Worm (Caenorhabditis elegans) whole organism, young adult: ENCODE measurements around the gene B0228.8.

Source experiments
- D2030.7 ChIP-seq: fragments of 200-800 bp; sonication (Bioruptor generic); IDR thresholded peaks from 2 replicates; pipeline ENCODE4 v1.3.6; 2022; ENCODE audit warnings: missing genetic modification reagents, missing genetic modification characterization, missing compliant biosample characterization
- F23B12.7 ChIP-seq: sonication (generic microtip); optimal IDR thresholded peaks from 2 replicates; lab custom pipeline; 2017; ENCODE audit warnings: missing genetic modification characterization, mild to moderate bottlenecking, missing compliant biosample characterization, antibody characterized with exemption, moderate library complexity; ENCODE audit not compliant: insufficient read depth
- F33H1.4 ChIP-seq: fragments of 200-800 bp; sonication (Bioruptor generic); IDR thresholded peaks from 2 replicates; pipeline ENCODE4 v1.3.6; 2022; ENCODE audit warnings: missing genetic modification reagents, missing genetic modification characterization, missing compliant biosample characterization
- Y95B8A.8 ChIP-seq: fragments of 200-800 bp; sonication (Bioruptor generic); IDR thresholded peaks from 2 replicates; pipeline ENCODE4 v1.3.6; 2022; ENCODE audit warnings: missing genetic modification reagents, missing genetic modification characterization, missing compliant biosample characterization
- ama-1 ChIP-seq, 3 experiments: fragments of 150-350 bp in 1 of 3; sonication (generic microtip) in 2 of 3; optimal IDR thresholded peaks; 2 replicates each; lab custom pipeline; 2014 to 2018; ENCODE audit warnings: missing biosample characterization in 2 of 3, missing genetic modification characterization in 2 of 3, missing genetic modification reagents in 2 of 3
- die-1 ChIP-seq: sonication (generic microtip); optimal IDR thresholded peaks from 2 replicates; lab custom pipeline; 2016; ENCODE audit warnings: missing genotype, mild to moderate bottlenecking, missing genetic modification characterization, missing compliant biosample characterization
- dox-1 ChIP-seq: fragments of 200-800 bp; sonication (Bioruptor generic); IDR thresholded peaks from 2 replicates; pipeline ENCODE4 v1.3.6; 2022; ENCODE audit warnings: missing genetic modification reagents, missing genetic modification characterization, missing compliant biosample characterization
- ets-4 ChIP-seq: fragments of 200-800 bp; sonication (Bioruptor generic); optimal IDR thresholded peaks from 2 replicates; lab custom pipeline; 2018; ENCODE audit warnings: mild to moderate bottlenecking, missing genetic modification characterization, missing compliant biosample characterization
- hsf-1 ChIP-seq: fragments of 200-800 bp; sonication (Bioruptor generic); IDR thresholded peaks from 2 replicates; pipeline ENCODE4 v1.3.6; 2022; ENCODE audit warnings: missing genetic modification reagents, missing genetic modification characterization, missing compliant biosample characterization
- lag-1 ChIP-seq: fragments of 200-800 bp; sonication (Bioruptor generic); IDR thresholded peaks from 2 replicates; pipeline ENCODE4 v1.3.6; 2022; ENCODE audit warnings: missing genetic modification reagents, missing genetic modification characterization, missing compliant biosample characterization
- pha-4 ChIP-seq: fragments of 150-350 bp; sonication (generic microtip); optimal IDR thresholded peaks from 2 replicates; lab custom pipeline; 2014; ENCODE audit warnings: missing biosample characterization, missing genetic modification reagents, missing genetic modification characterization
- unc-130 ChIP-seq: sonication (generic microtip); optimal IDR thresholded peaks from 2 replicates; lab custom pipeline; 2016; ENCODE audit warnings: missing genetic modification reagents, missing genetic modification characterization, missing compliant biosample characterization
- zim-3 ChIP-seq: sonication (generic microtip); optimal IDR thresholded peaks from 2 replicates; lab custom pipeline; 2017; ENCODE audit warnings: mild to moderate bottlenecking, missing genetic modification characterization, moderate library complexity, missing compliant biosample characterization

ce11 chrII:7792514-7792913 lies 31.2 kb upstream of the B0228.8 start:
- TF ChIP-seq die-1 (tag; lab: Kevin White, UChicago) (no peak), ets-4 (GFP tag; lab: Kevin White, UChicago) (no peak), dox-1 (GFP tag; lab: Robert Waterston, UW) (no peak), pha-4 (tag; lab: Kevin White, UChicago) (no peak), lag-1 (GFP tag; lab: Robert Waterston, UW) (no peak), Y95B8A.8 (no peak), ama-1 (optimal IDR thresholded peaks at IDR 0.05; lab: Kevin White, UChicago) (no peak), ama-1 (GFP tag; optimal IDR thresholded peaks at IDR 0.05; lab: Kevin White, UChicago) (no peak), zim-3 (tag; lab: Kevin White, UChicago) (no peak), F23B12.7 (tag; lab: Kevin White, UChicago) (no peak), D2030.7 (no peak), unc-130 (GFP tag; lab: Kevin White, UChicago) (no peak), F33H1.4 (GFP tag; lab: Robert Waterston, UW) (no peak), hsf-1 (no peak)
